Fruit fly (Drosophila melanogaster): Measurements from ENCODE around the gene MESK4.

Gene MESK4

DNA sequence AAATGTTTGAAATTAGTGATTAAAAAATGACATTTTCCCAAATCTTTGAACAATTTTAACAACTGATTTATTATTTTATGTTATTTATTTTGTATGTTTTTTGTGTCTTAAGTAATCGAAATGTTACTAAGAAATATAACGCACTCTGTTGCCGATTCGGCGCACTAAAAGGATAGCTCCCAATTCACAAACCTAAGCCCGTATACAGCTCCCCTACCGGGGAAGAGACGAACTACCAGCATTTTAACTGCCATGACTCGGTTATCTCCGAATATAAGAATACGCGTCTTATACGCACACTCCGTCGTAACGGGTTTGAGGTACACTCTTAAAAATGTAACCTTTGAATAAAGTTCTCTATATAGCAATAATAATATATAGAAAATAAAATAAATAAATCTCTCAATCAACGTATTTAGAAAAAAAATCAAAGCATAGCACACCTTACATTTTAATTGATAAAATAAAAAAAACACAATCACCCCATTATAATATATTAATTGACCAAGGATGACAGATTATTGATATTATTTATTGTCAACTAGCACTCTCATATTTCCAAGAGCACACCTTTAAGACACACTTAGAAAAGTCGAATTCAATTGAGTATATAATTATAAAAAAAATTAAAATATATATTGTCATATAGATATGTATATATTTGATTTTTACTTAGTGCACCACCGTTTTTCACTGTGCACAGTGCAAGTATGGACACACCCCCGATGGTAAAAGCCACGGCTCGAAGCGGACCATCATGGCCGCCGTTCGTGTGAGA lies 30.7 kb upstream of the MESK4 start:
- TF ChIP-seq Clk (GFP tag; optimal IDR thresholded peaks at IDR 0.05) = no peak
- no peak for TF ChIP-seq CG7101 (tag; optimal IDR thresholded peaks at IDR 0.05)
- TF ChIP-seq tj (GFP tag; optimal IDR thresholded peaks at IDR 0.05) = peak; percentile 9
- no peak for TF ChIP-seq toe (GFP tag; optimal IDR thresholded peaks at IDR 0.05)
- no peak for TF ChIP-seq pad (GFP tag; optimal IDR thresholded peaks at IDR 0.05)
- peak; percentile 36 for TF ChIP-seq CG33017 (tag; optimal IDR thresholded peaks at IDR 0.05)
- TF ChIP-seq kay (GFP tag; ENCODE audit: borderline replicate concordance) = no peak
- no peak for TF ChIP-seq Crg-1 (GFP tag; optimal IDR thresholded peaks at IDR 0.05)
- peak; percentile 61 for TF ChIP-seq CG7045 (GFP tag; optimal IDR thresholded peaks at IDR 0.05)

dm6 chr3R:16960219-16960618 lies 28.4 kb upstream of the MESK4 start:
- TF ChIP-seq CG5204 (GFP tag; optimal IDR thresholded peaks at IDR 0.05) (no peak), tj (GFP tag; optimal IDR thresholded peaks at IDR 0.05) (no peak), CG7101 (tag; optimal IDR thresholded peaks at IDR 0.05) (no peak), CG14711 (tag; optimal IDR thresholded peaks at IDR 0.05) (no peak), pad (GFP tag; optimal IDR thresholded peaks at IDR 0.05) (no peak), Hr96 (GFP tag; optimal IDR thresholded peaks at IDR 0.05) (no peak), CG12768 (GFP tag; optimal IDR thresholded peaks at IDR 0.05) (no peak), cnc (optimal IDR thresholded peaks at IDR 0.05) (no peak), ovo (GFP tag; optimal IDR thresholded peaks at IDR 0.05) (no peak)

DNA sequence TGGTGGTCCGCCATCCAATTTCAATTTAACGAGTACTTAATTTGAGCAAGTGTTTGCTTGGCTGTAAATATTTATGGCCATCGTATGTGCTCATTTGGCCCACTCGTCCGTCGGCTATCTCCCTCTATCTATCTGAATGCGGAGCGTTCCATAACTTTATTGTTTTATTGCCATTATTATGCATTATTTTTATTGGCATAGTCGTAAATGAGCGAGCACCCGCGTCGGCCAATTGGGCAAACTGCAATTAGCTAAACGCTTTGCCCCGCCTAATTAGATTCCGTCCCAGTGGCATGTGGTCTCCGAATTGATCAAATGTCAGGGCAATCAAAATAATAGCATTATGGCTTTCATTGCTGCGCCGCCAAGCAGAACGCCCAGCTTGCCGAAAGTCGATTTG lies 26.3 kb upstream of the MESK4 start:
- TF ChIP-seq ovo (GFP tag; optimal IDR thresholded peaks at IDR 0.05) (no peak), Clk (GFP tag; optimal IDR thresholded peaks at IDR 0.05) (no peak), CG11617 (GFP tag; optimal IDR thresholded peaks at IDR 0.05) (no peak), CG33017 (tag; optimal IDR thresholded peaks at IDR 0.05) (no peak), kay (GFP tag; ENCODE audit: borderline replicate concordance) (no peak), toe (GFP tag; optimal IDR thresholded peaks at IDR 0.05) (no peak), cic (GFP tag; optimal IDR thresholded peaks at IDR 0.05) (no peak), pad (GFP tag; optimal IDR thresholded peaks at IDR 0.05) (no peak), CG7101 (tag; optimal IDR thresholded peaks at IDR 0.05) (no peak)

- TF ChIP-seq pad (GFP tag; optimal IDR thresholded peaks at IDR 0.05) (peak; percentile 62), ovo (GFP tag; optimal IDR thresholded peaks at IDR 0.05) (peak; percentile 33), kay (GFP tag; ENCODE audit: borderline replicate concordance) (no peak), CG12768 (GFP tag; optimal IDR thresholded peaks at IDR 0.05) (no peak), cnc (optimal IDR thresholded peaks at IDR 0.05) (no peak), toe (GFP tag; optimal IDR thresholded peaks at IDR 0.05) (peak; percentile 18), Clk (GFP tag; optimal IDR thresholded peaks at IDR 0.05) (no peak), CG33017 (tag; optimal IDR thresholded peaks at IDR 0.05) (no peak)
These were observed 19.0 kb upstream of the MESK4 start for dm6 chr3R:16969361-16970355.

DNA sequence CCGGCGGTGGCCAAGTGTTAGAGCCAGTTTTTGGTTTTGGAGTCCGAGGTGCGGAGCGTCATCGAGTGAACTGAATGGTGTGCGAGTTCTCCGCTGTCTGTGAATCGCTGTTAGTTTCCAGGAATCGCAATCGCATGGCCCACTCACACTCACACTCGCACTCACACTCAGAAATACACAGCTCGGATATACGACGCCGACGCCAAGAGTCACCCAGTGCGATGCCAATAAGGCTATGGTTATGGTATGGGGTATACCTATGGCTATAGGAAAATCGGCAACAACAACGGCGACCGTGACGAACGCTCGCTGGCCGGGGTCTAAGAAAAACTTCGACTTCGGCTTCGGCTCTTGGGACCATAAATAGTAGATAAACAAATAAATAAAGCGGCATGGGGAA lies 16.5 kb upstream of the MESK4 start, which contains the start of gene Abd-B:
TSS of gene Abd-B (minus strand) at position 101 of the 400 bp plus-strand sequence.
- no peak for TF ChIP-seq CG11617 (GFP tag; optimal IDR thresholded peaks at IDR 0.05)

dm6 chr3R:16972575-16972974 lies 16.0 kb upstream of the MESK4 start:
- no peak for TF ChIP-seq Clk (GFP tag; optimal IDR thresholded peaks at IDR 0.05)
- no peak for TF ChIP-seq CG7101 (tag; optimal IDR thresholded peaks at IDR 0.05)
- no peak for TF ChIP-seq cic (GFP tag; optimal IDR thresholded peaks at IDR 0.05)
- no peak for TF ChIP-seq cnc (optimal IDR thresholded peaks at IDR 0.05)
- TF ChIP-seq toe (GFP tag; optimal IDR thresholded peaks at IDR 0.05) = no peak
- no peak for TF ChIP-seq CG1620 (GFP tag; optimal IDR thresholded peaks at IDR 0.05)
- TF ChIP-seq pad (GFP tag; optimal IDR thresholded peaks at IDR 0.05) = no peak
- no peak for TF ChIP-seq CG7045 (GFP tag; optimal IDR thresholded peaks at IDR 0.05)
- TF ChIP-seq kay (GFP tag; ENCODE audit: borderline replicate concordance) = no peak
- TF ChIP-seq Hr96 (GFP tag; optimal IDR thresholded peaks at IDR 0.05) = no peak
- TF ChIP-seq CG12768 (GFP tag; optimal IDR thresholded peaks at IDR 0.05) = no peak
- no peak for TF ChIP-seq tj (GFP tag; optimal IDR thresholded peaks at IDR 0.05)
- no peak for TF ChIP-seq CG14711 (tag; optimal IDR thresholded peaks at IDR 0.05)
- TF ChIP-seq CG11617 (GFP tag; optimal IDR thresholded peaks at IDR 0.05) = no peak
- TF ChIP-seq CG33017 (tag; optimal IDR thresholded peaks at IDR 0.05) = no peak

DNA sequence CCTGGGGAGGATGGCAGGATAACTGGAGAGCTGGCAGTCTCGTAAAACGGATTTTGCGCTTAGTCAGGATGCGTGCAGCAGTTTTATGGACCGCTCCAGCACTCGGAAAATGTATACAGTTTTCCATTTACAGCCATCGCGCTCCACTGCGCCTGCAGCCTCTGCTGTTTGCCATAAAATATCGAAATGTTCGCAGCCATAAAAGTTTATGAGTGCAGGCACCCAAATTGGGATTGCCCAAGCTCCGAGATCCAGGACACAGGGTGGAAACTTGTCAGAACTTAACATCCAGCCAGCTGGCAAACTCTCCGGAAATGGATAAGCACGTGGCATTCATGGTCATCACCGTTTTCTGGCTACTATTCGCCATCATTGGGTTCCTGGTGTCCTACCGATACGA lies 13.7 kb upstream of the MESK4 start, which contains the start of gene VhaM9.7-d:
TSS of gene VhaM9.7-d (plus strand) at position 301 of the 400 bp plus-strand sequence.
- TF ChIP-seq ovo (GFP tag; optimal IDR thresholded peaks at IDR 0.05) (no peak), Crg-1 (GFP tag; optimal IDR thresholded peaks at IDR 0.05) (no peak), cic (GFP tag; optimal IDR thresholded peaks at IDR 0.05) (no peak), CG1620 (GFP tag; optimal IDR thresholded peaks at IDR 0.05) (no peak), CG33017 (tag; optimal IDR thresholded peaks at IDR 0.05) (no peak), CG14711 (tag; optimal IDR thresholded peaks at IDR 0.05) (no peak), cnc (optimal IDR thresholded peaks at IDR 0.05) (no peak), toe (GFP tag; optimal IDR thresholded peaks at IDR 0.05) (no peak), CG7101 (tag; optimal IDR thresholded peaks at IDR 0.05) (no peak), Mnt (GFP tag; optimal IDR thresholded peaks at IDR 0.05) (no peak), Clk (GFP tag; optimal IDR thresholded peaks at IDR 0.05) (no peak), bab1 (GFP tag; optimal IDR thresholded peaks at IDR 0.05) (no peak), pad (GFP tag; optimal IDR thresholded peaks at IDR 0.05) (no peak), CG11617 (GFP tag; optimal IDR thresholded peaks at IDR 0.05) (no peak), CG7045 (GFP tag; optimal IDR thresholded peaks at IDR 0.05) (no peak), tj (GFP tag; optimal IDR thresholded peaks at IDR 0.05) (no peak), CG12768 (GFP tag; optimal IDR thresholded peaks at IDR 0.05) (no peak), CG5204 (GFP tag; optimal IDR thresholded peaks at IDR 0.05) (no peak)

Measured in whole organism, adult.